Fruit fly (Drosophila melanogaster): ENCODE measurements around the gene CG3402.
A peak's percentile ranks its signal among the peaks of the same experiment; 100 is the strongest.

Gene CG3402

dm6 chr3L:607551-608314 lies 44.9 kb downstream of the CG3402 start:
- TF ChIP-seq noc (tag; optimal IDR thresholded peaks at IDR 0.05) = no peak

DNA sequence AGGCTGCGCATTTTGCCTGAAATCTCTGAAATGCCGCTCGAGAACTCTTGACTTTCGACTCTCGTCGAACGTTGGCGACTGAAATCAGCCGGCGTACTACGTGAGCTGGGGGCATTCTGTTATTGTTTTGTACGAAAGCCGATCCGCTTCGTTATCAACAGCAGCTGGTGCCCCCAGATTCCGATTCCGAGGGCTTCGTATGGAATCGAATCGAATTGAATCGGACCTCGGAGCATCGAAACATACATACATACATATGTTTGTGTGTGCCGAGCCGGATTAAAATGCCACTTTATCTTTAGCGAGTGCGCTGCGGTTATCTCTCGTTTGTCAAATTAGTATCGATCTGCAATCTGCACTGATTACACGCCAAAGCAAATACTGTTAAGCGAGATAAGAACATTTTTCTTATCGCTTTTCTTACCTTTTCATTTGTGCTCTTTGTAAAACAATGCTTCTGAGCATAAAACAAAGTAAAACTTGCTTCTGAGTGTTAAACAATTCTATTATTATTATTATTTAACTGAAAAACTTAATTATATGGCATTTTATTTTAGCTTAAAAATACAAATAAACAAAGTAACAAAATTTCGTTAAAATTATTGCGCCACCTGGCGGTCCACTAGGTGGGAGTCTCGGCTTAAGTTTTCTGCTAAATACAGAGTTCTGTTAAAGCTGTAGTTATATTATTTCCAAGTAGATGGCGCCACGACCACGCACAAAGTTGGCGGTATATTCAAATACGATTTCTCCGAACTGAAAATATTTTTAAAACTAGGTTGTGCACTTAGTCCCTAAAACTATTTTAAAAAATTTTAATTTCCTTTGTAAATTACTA lies 46.0 kb downstream of the CG3402 start, which contains the start of gene Reg-2:
Reg-2 (minus strand) TSS at position 80 of the 838 bp plus-strand sequence.
- peak; percentile 17 for TF ChIP-seq noc (tag; optimal IDR thresholded peaks at IDR 0.05)

DNA sequence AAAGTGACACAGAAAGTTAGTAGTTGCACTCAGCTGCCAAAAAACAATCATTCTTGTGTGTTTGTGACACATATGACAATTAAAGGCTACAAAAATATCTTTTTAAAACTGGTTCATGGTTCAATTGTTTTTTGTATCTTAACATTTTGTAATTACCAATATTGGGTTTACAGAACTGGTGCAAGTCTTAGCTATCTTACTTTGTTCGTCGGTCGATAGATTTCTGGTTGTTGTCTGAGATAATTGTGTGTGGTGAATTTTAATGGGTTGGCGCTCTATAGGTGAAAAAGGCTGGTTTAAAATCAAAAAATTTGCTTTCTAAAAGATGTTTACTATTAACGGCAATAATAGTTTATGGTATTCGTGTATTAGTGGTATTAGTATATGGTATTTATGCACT lies 48.0 kb downstream of the CG3402 start:
- no peak for TF ChIP-seq noc (tag; optimal IDR thresholded peaks at IDR 0.05)

dm6 chr3L:603847-604550 lies 48.7 kb downstream of the CG3402 start, which contains the start of gene CG13893:
Gene CG13893, minus strand, starts transcription at chr3L:604008.
- peak; percentile 36 for TF ChIP-seq noc (tag; optimal IDR thresholded peaks at IDR 0.05)

- no peak for TF ChIP-seq noc (tag; optimal IDR thresholded peaks at IDR 0.05)
Observed at dm6 chr3L:603188-603587, 49.5 kb downstream of the CG3402 start.

DNA sequence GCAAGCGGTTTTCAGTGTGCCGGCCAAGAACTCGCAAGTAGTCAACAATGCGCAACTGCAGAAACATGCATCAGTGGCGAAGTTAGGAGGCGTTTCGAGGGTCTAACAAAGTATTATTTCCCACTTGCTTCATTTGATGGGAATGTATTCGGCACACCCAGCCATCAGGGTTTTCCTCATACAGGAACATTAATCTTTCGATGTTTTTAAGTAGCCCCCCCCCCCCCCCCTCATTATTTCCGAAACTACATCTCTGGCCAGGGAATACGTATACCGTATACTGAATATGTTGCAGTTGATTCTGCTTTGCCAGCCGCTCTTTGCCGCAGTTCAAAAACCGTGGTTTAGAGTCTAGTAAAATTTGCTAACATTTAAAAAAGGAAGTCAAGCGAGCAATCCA lies 50.1 kb downstream of the CG3402 start:
- no peak for TF ChIP-seq noc (tag; optimal IDR thresholded peaks at IDR 0.05)

DNA sequence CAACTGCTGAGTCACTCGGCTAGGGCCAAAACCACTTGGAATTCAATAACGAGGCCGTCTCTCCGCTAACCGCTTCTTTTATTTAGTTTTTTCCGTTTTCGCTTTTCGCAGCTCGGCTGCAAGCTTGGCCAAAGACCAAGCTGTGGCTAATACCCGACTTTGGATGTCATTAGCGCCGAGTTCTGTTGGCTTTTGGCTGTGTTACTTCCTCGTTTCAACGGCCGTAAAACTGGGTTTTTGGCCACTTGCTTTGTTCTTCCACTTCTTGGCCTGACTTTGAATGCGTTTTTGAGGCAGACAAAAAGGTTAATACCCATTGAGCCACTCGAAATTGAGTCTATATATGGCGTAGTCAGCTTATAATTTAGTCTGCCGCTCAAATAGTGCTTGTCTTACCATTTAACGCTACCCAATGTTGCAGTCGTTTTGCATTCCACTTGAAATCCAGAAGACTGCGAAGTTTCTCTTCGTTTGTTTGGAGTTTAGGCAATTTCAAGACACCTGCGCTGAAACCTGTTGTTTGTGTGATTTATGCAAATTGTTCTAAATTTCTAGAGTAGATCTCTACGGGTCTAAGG lies 51.0 kb downstream of the CG3402 start:
- TF ChIP-seq noc (tag; optimal IDR thresholded peaks at IDR 0.05) = no peak

Data from whole organism, larva.